Fruit fly (Drosophila melanogaster) whole organism, embryonic: Measurements from ENCODE around the gene Rai1.

ENCODE experiments used
- Adf1 ChIP-seq: fragments of 200-800 bp; sonication (Bioruptor generic); IDR thresholded peaks from 2 replicates; pipeline ENCODE4 v1.3.6; 2022; ENCODE audit warnings: missing biosample characterization, missing genetic modification characterization
- Asciz ChIP-seq: fragments of 200-800 bp; sonication (Bioruptor generic); optimal IDR thresholded peaks from 2 replicates; lab custom pipeline; 2017; ENCODE audit warnings: missing biosample characterization, mild to moderate bottlenecking, missing genetic modification characterization, missing genetic modification reagents
- Bdp1 ChIP-seq: fragments of 200-800 bp; sonication (Bioruptor generic); optimal IDR thresholded peaks from 3 replicates; lab custom pipeline; 2016; ENCODE audit warnings: missing biosample characterization, missing genetic modification characterization
- CG10209 ChIP-seq: fragments of 200-800 bp; sonication (Bioruptor generic); optimal IDR thresholded peaks from 3 replicates; lab custom pipeline; 2017; ENCODE audit warnings: missing biosample characterization, mild to moderate bottlenecking, missing genetic modification characterization, missing genetic modification reagents
- CG10267 ChIP-seq: fragments of 200-800 bp; sonication (Bioruptor generic); optimal IDR thresholded peaks from 2 replicates; lab custom pipeline; 2018; ENCODE audit warnings: missing biosample characterization, mild to moderate bottlenecking, missing genetic modification characterization, moderate library complexity
- CG11398 ChIP-seq: fragments of 200-800 bp; sonication (Bioruptor generic); optimal IDR thresholded peaks from 2 replicates; lab custom pipeline; 2016; ENCODE audit warnings: missing biosample characterization, missing genetic modification characterization
- CG11560 ChIP-seq: fragments of 200-800 bp; sonication (Bioruptor generic); IDR thresholded peaks from 3 replicates; pipeline ENCODE4 v1.3.6; 2022; ENCODE audit warnings: missing biosample characterization, missing genetic modification characterization
- CG13296 ChIP-seq: fragments of 200-800 bp; sonication (Bioruptor generic); optimal IDR thresholded peaks from 3 replicates; lab custom pipeline; 2018; ENCODE audit warnings: missing biosample characterization, mild to moderate bottlenecking, missing genetic modification characterization
- CG13424 ChIP-seq: fragments of 200-800 bp; sonication (Bioruptor generic); optimal IDR thresholded peaks from 2 replicates; lab custom pipeline; 2019; ENCODE audit warnings: missing biosample characterization, mild to moderate bottlenecking, missing genetic modification characterization, moderate library complexity
- CG15479 ChIP-seq: fragments of 200-800 bp; sonication (Bioruptor generic); optimal IDR thresholded peaks from 3 replicates; lab custom pipeline; 2019; ENCODE audit warnings: missing biosample characterization, mild to moderate bottlenecking, missing genetic modification characterization, moderate library complexity
- CG15514 ChIP-seq: fragments of 200-800 bp; sonication (Bioruptor generic); optimal IDR thresholded peaks from 3 replicates; lab custom pipeline; 2017; ENCODE audit warnings: missing biosample characterization, missing genetic modification characterization, mild to moderate bottlenecking, moderate library complexity, missing genetic modification reagents
- CG16813 ChIP-seq: fragments of 200-800 bp; sonication (Bioruptor generic); IDR thresholded peaks from 3 replicates; pipeline ENCODE4 v1.3.6; 2022; ENCODE audit warnings: missing biosample characterization, missing genetic modification characterization; ENCODE audit not compliant: partially characterized antibody
- CG17361 ChIP-seq: fragments of 200-800 bp; sonication (Bioruptor generic); IDR thresholded peaks from 3 replicates; pipeline ENCODE4 v1.3.6; 2022; ENCODE audit warnings: missing biosample characterization, missing genetic modification characterization
- CG17612 ChIP-seq: fragments of 200-800 bp; sonication (Bioruptor generic); IDR thresholded peaks from 2 replicates; pipeline ENCODE4 v1.3.6; 2022; ENCODE audit warnings: missing biosample characterization, missing genetic modification characterization
- CG17829 ChIP-seq: fragments of 200-800 bp; optimal IDR thresholded peaks from 2 replicates; lab custom pipeline; 2019; ENCODE audit warnings: missing biosample characterization, mild to moderate bottlenecking, missing genetic modification characterization, moderate library complexity
- CG2712 ChIP-seq: fragments of 200-800 bp; optimal IDR thresholded peaks from 3 replicates; lab custom pipeline; 2019; ENCODE audit warnings: missing biosample characterization, mild to moderate bottlenecking, missing genetic modification characterization, moderate library complexity
- CG3281 ChIP-seq: fragments of 200-800 bp; sonication (Bioruptor generic); optimal IDR thresholded peaks from 3 replicates; lab custom pipeline; 2017; ENCODE audit warnings: missing biosample characterization, mild to moderate bottlenecking, missing genetic modification characterization
- CG3407 ChIP-seq: fragments of 200-800 bp; sonication (Bioruptor generic); optimal IDR thresholded peaks from 2 replicates; lab custom pipeline; 2018; ENCODE audit warnings: missing biosample characterization, mild to moderate bottlenecking, missing genetic modification characterization
- CG6175 ChIP-seq: fragments of 200-800 bp; sonication (Bioruptor generic); IDR thresholded peaks from 3 replicates; pipeline ENCODE4 v1.3.6; 2022; ENCODE audit warnings: missing biosample characterization, missing genetic modification characterization
- CG6654 ChIP-seq: fragments of 200-800 bp; sonication (Bioruptor generic); optimal IDR thresholded peaks from 2 replicates; lab custom pipeline; 2017; ENCODE audit warnings: missing biosample characterization, mild to moderate bottlenecking, missing genetic modification characterization
- CG7987 ChIP-seq: fragments of 200-800 bp; sonication (Bioruptor generic); optimal IDR thresholded peaks from 2 replicates; lab custom pipeline; 2018; ENCODE audit warnings: missing biosample characterization, mild to moderate bottlenecking, missing genetic modification characterization, moderate library complexity
- CG8765 ChIP-seq: fragments of 200-800 bp; sonication (Bioruptor generic); IDR thresholded peaks from 2 replicates; pipeline ENCODE4 v1.3.6; 2022; ENCODE audit warnings: missing biosample characterization, missing genetic modification characterization
- CG9215 ChIP-seq: fragments of 200-800 bp; sonication (Bioruptor generic); IDR thresholded peaks from 2 replicates; pipeline ENCODE4 v1.3.6; 2022; ENCODE audit warnings: missing biosample characterization, missing genetic modification characterization
- CG9932 ChIP-seq: fragments of 200-800 bp; sonication (Bioruptor generic); IDR thresholded peaks from 2 replicates; pipeline ENCODE4 v1.3.6; 2022; ENCODE audit warnings: missing biosample characterization, missing genetic modification characterization
- Dp ChIP-seq: fragments of 200-800 bp; sonication (Bioruptor generic); optimal IDR thresholded peaks from 2 replicates; lab custom pipeline; 2018; ENCODE audit warnings: missing biosample characterization, mild to moderate bottlenecking, missing genetic modification characterization, moderate library complexity
- Fer3 ChIP-seq: fragments of 200-800 bp; sonication (Bioruptor generic); optimal IDR thresholded peaks from 2 replicates; lab custom pipeline; 2018; ENCODE audit warnings: missing biosample characterization, mild to moderate bottlenecking, missing genetic modification characterization, moderate library complexity
- HHEX ChIP-seq: fragments of 200-800 bp; sonication (Bioruptor generic); optimal IDR thresholded peaks from 3 replicates; lab custom pipeline; 2017; ENCODE audit warnings: missing biosample characterization, mild to moderate bottlenecking, missing genetic modification characterization, missing genetic modification reagents
- Lhr ChIP-seq: fragments of 200-800 bp; sonication (Bioruptor generic); optimal IDR thresholded peaks from 3 replicates; lab custom pipeline; 2017; ENCODE audit warnings: mild to moderate bottlenecking, missing biosample characterization, missing genetic modification reagents, missing genetic modification characterization
- Lpt ChIP-seq: fragments of >200 bp; optimal IDR thresholded peaks from 2 replicates; lab custom pipeline; 2018; ENCODE audit warnings: missing biosample characterization, missing genetic modification characterization
- NC2α ChIP-seq: fragments of 200-800 bp; sonication (Bioruptor generic); optimal IDR thresholded peaks from 2 replicates; lab custom pipeline; 2016; ENCODE audit warnings: missing biosample characterization, missing genetic modification characterization
- Six4 ChIP-seq: fragments of 200-800 bp; sonication (Bioruptor generic); optimal IDR thresholded peaks from 2 replicates; lab custom pipeline; 2016; ENCODE audit warnings: missing biosample characterization, missing genetic modification characterization
- TFAM ChIP-seq: fragments of 200-800 bp; sonication (Bioruptor generic); optimal IDR thresholded peaks from 2 replicates; lab custom pipeline; 2017; ENCODE audit warnings: missing biosample characterization, missing genetic modification characterization, inconsistent platforms
- ac ChIP-seq: fragments of 200-800 bp; sonication (Bioruptor generic); optimal IDR thresholded peaks from 3 replicates; lab custom pipeline; 2017; ENCODE audit warnings: missing biosample characterization, mild to moderate bottlenecking, missing genetic modification characterization
- bcd ChIP-seq: fragments of 200-800 bp; sonication (Bioruptor generic); optimal IDR thresholded peaks from 2 replicates; lab custom pipeline; 2017; ENCODE audit warnings: missing biosample characterization, mild to moderate bottlenecking, missing genetic modification characterization
- bowl ChIP-seq: fragments of 200-800 bp; sonication (Bioruptor generic); IDR thresholded peaks from 2 replicates; pipeline ENCODE4 v1.3.6; 2022; ENCODE audit warnings: missing biosample characterization, missing genetic modification characterization
- crol ChIP-seq: fragments of 200-800 bp; sonication (Bioruptor generic); IDR thresholded peaks from 2 replicates; pipeline ENCODE4 v1.3.6; 2022; ENCODE audit warnings: missing biosample characterization, missing genetic modification characterization
- crp ChIP-seq, 2 experiments: fragments of 200-800 bp; sonication (Bioruptor generic); optimal IDR thresholded peaks; 2 replicates in 1 of 2; 3 replicates in 1 of 2; lab custom pipeline; 2017; ENCODE audit warnings: missing biosample characterization in 2 of 2, missing genetic modification characterization in 2 of 2, mild to moderate bottlenecking in 1 of 2, moderate library complexity in 1 of 2
- dati ChIP-seq: fragments of 200-800 bp; sonication (Bioruptor generic); IDR thresholded peaks from 2 replicates; pipeline ENCODE4 v1.3.6; 2022; ENCODE audit warnings: missing biosample characterization, missing genetic modification characterization
- dimm ChIP-seq: fragments of 200-800 bp; sonication (Bioruptor generic); IDR thresholded peaks from 2 replicates; pipeline ENCODE4 v1.3.6; 2022; ENCODE audit warnings: missing biosample characterization, missing genetic modification characterization
- jing ChIP-seq: fragments of 200-800 bp; sonication (Bioruptor generic); optimal IDR thresholded peaks from 2 replicates; lab custom pipeline; 2018; ENCODE audit warnings: missing biosample characterization, mild to moderate bottlenecking, missing genetic modification characterization
- ken ChIP-seq: fragments of 200-800 bp; sonication (Bioruptor generic); IDR thresholded peaks from 3 replicates; pipeline ENCODE4 v1.3.6; 2022; ENCODE audit warnings: missing biosample characterization, missing genetic modification characterization
- lbe ChIP-seq: fragments of 200-800 bp; sonication (Bioruptor generic); optimal IDR thresholded peaks from 2 replicates; lab custom pipeline; 2016; ENCODE audit warnings: missing biosample characterization, mild to moderate bottlenecking, missing genetic modification characterization
- pfk ChIP-seq: fragments of 200-800 bp; sonication (Bioruptor generic); optimal IDR thresholded peaks from 2 replicates; lab custom pipeline; 2018; ENCODE audit warnings: missing biosample characterization, mild to moderate bottlenecking, missing genetic modification characterization, moderate library complexity
- repo ChIP-seq: fragments of 200-800 bp; sonication (Bioruptor generic); optimal IDR thresholded peaks from 2 replicates; lab custom pipeline; 2016; ENCODE audit warnings: missing biosample characterization, missing genetic modification characterization
- ro ChIP-seq: fragments of 200-800 bp; sonication (Bioruptor generic); IDR thresholded peaks from 2 replicates; pipeline ENCODE4 v1.3.6; 2022; ENCODE audit warnings: missing biosample characterization, missing genetic modification characterization
- sens ChIP-seq: fragments of 200-800 bp; sonication (Bioruptor generic); peaks from one replicate; lab custom pipeline; 2016; ENCODE audit warnings: missing biosample characterization, missing genetic modification characterization
- sens-2 ChIP-seq: fragments of 200-800 bp; sonication (Bioruptor generic); IDR thresholded peaks from 2 replicates; pipeline ENCODE4 v1.3.6; 2022; ENCODE audit warnings: missing biosample characterization, missing genetic modification characterization
- sr ChIP-seq: fragments of 200-800 bp; sonication (Bioruptor generic); IDR thresholded peaks from 3 replicates; pipeline ENCODE4 v1.3.6; 2022; ENCODE audit warnings: missing biosample characterization, missing genetic modification characterization
- trh ChIP-seq: fragments of 200-800 bp; sonication (Bioruptor generic); optimal IDR thresholded peaks from 2 replicates; lab custom pipeline; 2016; ENCODE audit warnings: missing biosample characterization, missing genetic modification characterization
- unc-4 ChIP-seq: fragments of 200-800 bp; sonication (Bioruptor generic); IDR thresholded peaks from 2 replicates; pipeline ENCODE4 v1.3.6; 2022; ENCODE audit warnings: missing biosample characterization, missing genetic modification characterization; ENCODE audit not compliant: partially characterized antibody
- wek ChIP-seq: fragments of 200-800 bp; sonication (Bioruptor generic); optimal IDR thresholded peaks from 3 replicates; lab custom pipeline; 2018; ENCODE audit warnings: missing biosample characterization, mild to moderate bottlenecking, missing genetic modification characterization, moderate library complexity

The Rai1 gene

DNA sequence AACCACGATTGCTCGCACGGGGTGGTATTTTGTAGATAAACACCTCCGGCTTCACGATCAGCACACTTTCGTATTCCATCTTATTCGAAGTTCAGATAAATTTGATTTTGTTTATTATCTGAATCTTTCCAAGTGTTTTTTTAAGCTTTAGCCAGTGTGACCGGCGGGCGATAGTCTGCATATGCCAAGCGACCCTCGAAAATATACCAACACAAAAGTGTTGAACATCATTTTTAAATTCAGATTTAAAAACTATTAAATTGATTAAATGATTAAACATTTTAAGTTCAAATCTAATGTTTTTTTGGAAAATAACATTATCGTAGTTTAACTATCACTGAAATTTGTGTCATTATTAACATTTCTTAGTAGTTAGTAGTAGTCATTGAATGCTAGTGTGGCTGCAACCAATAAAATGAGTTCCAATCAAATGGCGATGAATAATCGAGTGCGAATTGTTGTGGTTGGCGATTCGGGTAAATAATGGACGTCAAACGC is 2.6 kb downstream of the Rai1 start, which contains the start of the genes CG9132 and CG4789 (continued):
- no peak for TF ChIP-seq CG9932 (GFP tag; lab: Robert Waterston, UW)
- TF ChIP-seq CG17361 (GFP tag; lab: Robert Waterston, UW), result 0 out of 3 replicates have a peak, but pooled peaks have one; percentile 17
- peak; percentile 11 for TF ChIP-seq CG2712 (tag; lab: Kevin White, UChicago)
- TF ChIP-seq dati (GFP tag; lab: Robert Waterston, UW), result no peak
- TF ChIP-seq Six4, result no peak
- TF ChIP-seq Asciz (GFP tag; lab: Kevin White, UChicago), result no peak
- no peak for TF ChIP-seq Adf1 (GFP tag; lab: Robert Waterston, UW)
- TF ChIP-seq CG11398 (GFP tag; lab: Kevin White, UChicago), result no peak
- no peak for TF ChIP-seq lbe (GFP tag; lab: Kevin White, UChicago)
- TF ChIP-seq CG6175 (GFP tag; lab: Robert Waterston, UW), result no peak
- TF ChIP-seq Lpt (GFP tag; lab: Kevin White, UChicago), result no peak
- no peak for TF ChIP-seq ac (GFP tag; lab: Kevin White, UChicago)
- TF ChIP-seq Dp (GFP tag; lab: Kevin White, UChicago), result peak; percentile 43
- no peak for TF ChIP-seq CG17612 (GFP tag; lab: Robert Waterston, UW)
- 0 out of 3 replicates have a peak, but pooled peaks have one; percentile 24 for TF ChIP-seq CG16813 (GFP tag; lab: Robert Waterston, UW)
- TF ChIP-seq CG8765, result no peak
- no peak for TF ChIP-seq CG3281 (GFP tag; lab: Kevin White, UChicago)
- TF ChIP-seq pfk (GFP tag; lab: Kevin White, UChicago), result no peak
- TF ChIP-seq unc-4 (GFP tag; lab: Robert Waterston, UW), result no peak
- no peak for TF ChIP-seq NC2α (GFP tag; lab: Kevin White, UChicago)
- TF ChIP-seq CG11560 (tag; lab: Robert Waterston, UW), result no peak
- TF ChIP-seq dimm (GFP tag; lab: Robert Waterston, UW), result no peak
- TF ChIP-seq Lhr (GFP tag; lab: Kevin White, UChicago), result no peak
- TF ChIP-seq CG10209 (GFP tag; lab: Kevin White, UChicago), result no peak
- TF ChIP-seq HHEX (GFP tag; lab: Kevin White, UChicago), result no peak
- TF ChIP-seq trh (GFP tag; lab: Kevin White, UChicago), result no peak
- TF ChIP-seq crp (GFP tag; optimal IDR thresholded peaks at IDR 0.05; lab: Kevin White, UChicago), result no peak
- no peak for TF ChIP-seq ro (GFP tag; lab: Robert Waterston, UW)
- TF ChIP-seq CG13424 (tag; lab: Kevin White, UChicago), result no peak
- TF ChIP-seq CG10267 (tag; lab: Kevin White, UChicago), result peak; percentile 2
- TF ChIP-seq TFAM (GFP tag; lab: Kevin White, UChicago), result no peak
- no peak for TF ChIP-seq CG9215 (GFP tag; lab: Robert Waterston, UW)
- no peak for TF ChIP-seq repo (GFP tag; lab: Kevin White, UChicago)
- no peak for TF ChIP-seq ken (GFP tag; lab: Robert Waterston, UW)
- TF ChIP-seq CG15514 (GFP tag; lab: Kevin White, UChicago), result peak; percentile 30
- no peak for TF ChIP-seq bcd
- no peak for TF ChIP-seq wek (GFP tag; lab: Kevin White, UChicago)
- TF ChIP-seq jing, result no peak
- no peak for TF ChIP-seq CG6654 (GFP tag; lab: Kevin White, UChicago)
- TF ChIP-seq CG13296 (GFP tag; lab: Kevin White, UChicago), result no peak
- TF ChIP-seq CG17829 (tag; lab: Kevin White, UChicago), result no peak
- TF ChIP-seq sr (GFP tag; lab: Robert Waterston, UW), result no peak
- TF ChIP-seq crol (GFP tag; lab: Robert Waterston, UW), result no peak
- no peak for TF ChIP-seq sens-2 (GFP tag; lab: Robert Waterston, UW)
- TF ChIP-seq bowl (GFP tag; lab: Robert Waterston, UW), result no peak
- no peak for TF ChIP-seq Bdp1 (GFP tag; lab: Kevin White, UChicago)
- no peak for TF ChIP-seq Fer3 (tag; lab: Kevin White, UChicago)
- TF ChIP-seq CG3407 (GFP tag; lab: Kevin White, UChicago), result no peak
- TF ChIP-seq CG15479 (GFP tag; lab: Kevin White, UChicago), result no peak
- TF ChIP-seq sens (GFP tag; lab: Kevin White, UChicago), result peak; percentile 38
- TF ChIP-seq CG7987 (GFP tag; lab: Kevin White, UChicago), result no peak
